Worm (Caenorhabditis elegans) whole organism, L1 larva: ENCODE measurements around the gene nas-23.
A peak's percentile ranks its signal among the peaks of the same experiment; 100 is the strongest.

Source experiments
- C04F5.9 ChIP-seq: sonication (generic microtip); optimal IDR thresholded peaks from 2 replicates; lab custom pipeline; 2016; ENCODE audit warnings: missing genetic modification characterization, missing compliant biosample characterization
- C16A3.4 ChIP-seq: fragments of 150-350 bp; optimal IDR thresholded peaks from 2 replicates; lab custom pipeline; 2014; ENCODE audit warnings: missing biosample characterization, missing genetic modification characterization
- C34B4.2 ChIP-seq: sonication (generic microtip); optimal IDR thresholded peaks from 2 replicates; lab custom pipeline; 2017; ENCODE audit warnings: mild to moderate bottlenecking, missing genetic modification characterization, missing compliant biosample characterization
- aha-1 ChIP-seq: fragments of 150-350 bp; optimal IDR thresholded peaks from 2 replicates; lab custom pipeline; 2014; ENCODE audit warnings: missing biosample characterization, missing genetic modification characterization
- alr-1 ChIP-seq: fragments of 200-800 bp; sonication (Bioruptor generic); optimal IDR thresholded peaks from 2 replicates; lab custom pipeline; 2018; ENCODE audit warnings: borderline replicate concordance, mild to moderate bottlenecking, missing genetic modification characterization, missing compliant biosample characterization
- aly-2 ChIP-seq: fragments of 150-350 bp; optimal IDR thresholded peaks from 2 replicates; lab custom pipeline; 2014; ENCODE audit warnings: missing biosample characterization, missing genetic modification characterization
- blmp-1 ChIP-seq: fragments of 150-350 bp; optimal IDR thresholded peaks from 2 replicates; lab custom pipeline; 2014; ENCODE audit warnings: missing biosample characterization, missing genetic modification characterization
- ceh-63 ChIP-seq: fragments of 200-800 bp; sonication (Bioruptor generic); optimal IDR thresholded peaks from 2 replicates; lab custom pipeline; 2018; ENCODE audit warnings: mild to moderate bottlenecking, missing genetic modification characterization, missing compliant biosample characterization
- ceh-82 ChIP-seq, 3 experiments: fragments of 150-350 bp in 1 of 3; sonication (generic microtip) in 2 of 3; optimal IDR thresholded peaks; 2 replicates each; lab custom pipeline; 2014 to 2017; ENCODE audit warnings: missing biosample characterization in 3 of 3, missing genetic modification characterization in 3 of 3
- ceh-90 ChIP-seq: sonication (generic microtip); optimal IDR thresholded peaks from 2 replicates; lab custom pipeline; 2016; ENCODE audit warnings: missing genetic modification characterization, missing compliant biosample characterization
- dpl-1 ChIP-seq, 3 experiments: fragments of 150-350 bp in 2 of 3; sonication (generic microtip) in 1 of 3; optimal IDR thresholded peaks; 2 replicates each; lab custom pipeline; 2014 to 2017; ENCODE audit warnings: missing biosample characterization in 3 of 3, missing genetic modification characterization in 3 of 3, missing genetic modification reagents in 3 of 3
- efl-1 ChIP-seq, 4 experiments: fragments of 150-350 bp; optimal IDR thresholded peaks in 3 of 4; peaks in 1 of 4; 1 replicate in 1 of 4; 2 replicates in 3 of 4; lab custom pipeline; 2014; ENCODE audit warnings: missing biosample characterization in 2 of 4, missing genetic modification characterization in 2 of 4, missing genetic modification reagents in 2 of 4
- egl-13 ChIP-seq: sonication (generic microtip); optimal IDR thresholded peaks from 2 replicates; lab custom pipeline; 2016; ENCODE audit warnings: missing genotype, missing genetic modification reagents, missing genetic modification characterization, missing compliant biosample characterization
- elt-2 ChIP-seq: sonication (generic microtip); optimal IDR thresholded peaks from 2 replicates; lab custom pipeline; 2016; ENCODE audit warnings: missing genetic modification characterization, mild to moderate bottlenecking, inconsistent platforms, missing compliant biosample characterization, missing genetic modification reagents
- elt-3 ChIP-seq, 6 experiments: fragments of 150-350 bp in 1 of 6; sonication (generic microtip); optimal IDR thresholded peaks; 2 replicates each; lab custom pipeline; 2017 to 2018; ENCODE audit warnings: missing biosample characterization in 6 of 6, missing genetic modification characterization in 6 of 6, inconsistent platforms in 1 of 6
- ets-5 ChIP-seq: fragments of 200-800 bp; sonication (Bioruptor generic); IDR thresholded peaks from 2 replicates; pipeline ENCODE4 v1.3.6; 2022; ENCODE audit warnings: missing genetic modification characterization, missing compliant biosample characterization
- fos-1 ChIP-seq: fragments of 150-350 bp; optimal IDR thresholded peaks from 2 replicates; lab custom pipeline; 2014; ENCODE audit warnings: missing biosample characterization, missing genetic modification characterization
- hlh-4 ChIP-seq: sonication (generic microtip); optimal IDR thresholded peaks from 2 replicates; lab custom pipeline; 2016; ENCODE audit warnings: mild to moderate bottlenecking, missing genetic modification characterization, missing compliant biosample characterization
- hpl-2 ChIP-seq: fragments of 150-350 bp; optimal IDR thresholded peaks from 2 replicates; lab custom pipeline; 2014; ENCODE audit warnings: missing biosample characterization, missing genetic modification reagents, missing genetic modification characterization
- irx-1 ChIP-seq: sonication (generic microtip); optimal IDR thresholded peaks from 2 replicates; lab custom pipeline; 2016; ENCODE audit warnings: missing genetic modification characterization, missing compliant biosample characterization
- isw-1 ChIP-seq: fragments of 200-800 bp; sonication (Bioruptor generic); IDR thresholded peaks from 2 replicates; pipeline ENCODE4 v1.3.6; 2022; ENCODE audit warnings: missing genetic modification characterization, missing compliant biosample characterization
- lin-35 ChIP-seq, 2 experiments: fragments of 150-350 bp; optimal IDR thresholded peaks; 2 replicates each; lab custom pipeline; 2014; ENCODE audit warnings: missing biosample characterization in 2 of 2, missing genetic modification characterization in 2 of 2, missing genetic modification reagents in 2 of 2
- mdl-1 ChIP-seq, 2 experiments: fragments of 150-350 bp; optimal IDR thresholded peaks; 2 replicates each; lab custom pipeline; 2014 to 2017; ENCODE audit warnings: missing biosample characterization in 2 of 2, missing genetic modification characterization in 2 of 2, inconsistent platforms in 1 of 2
- nhr-11 ChIP-seq: fragments of 150-350 bp; optimal IDR thresholded peaks from 2 replicates; lab custom pipeline; 2014; ENCODE audit warnings: missing biosample characterization, missing genetic modification characterization
- nhr-12 ChIP-seq: sonication (generic microtip); optimal IDR thresholded peaks from 2 replicates; lab custom pipeline; 2017; ENCODE audit warnings: missing biosample characterization, missing genetic modification characterization
- nhr-19 ChIP-seq: fragments of 200-800 bp; sonication (Bioruptor generic); conservative IDR thresholded peaks from 2 replicates; pipeline ENCODE4 v1.3.6; 2022; ENCODE audit warnings: missing genetic modification characterization, missing compliant biosample characterization
- nhr-20 ChIP-seq: sonication (generic microtip); optimal IDR thresholded peaks from 2 replicates; lab custom pipeline; 2016; ENCODE audit warnings: mild to moderate bottlenecking, missing genetic modification characterization, missing compliant biosample characterization
- nhr-237 ChIP-seq: fragments of 150-350 bp; optimal IDR thresholded peaks from 2 replicates; lab custom pipeline; 2014; ENCODE audit warnings: missing biosample characterization, missing genetic modification characterization
- nhr-28 ChIP-seq: fragments of 150-350 bp; optimal IDR thresholded peaks from 2 replicates; lab custom pipeline; 2014; ENCODE audit warnings: missing biosample characterization, missing genetic modification characterization
- nhr-71 ChIP-seq: sonication (generic microtip); optimal IDR thresholded peaks from 2 replicates; lab custom pipeline; 2016; ENCODE audit warnings: mild to moderate bottlenecking, missing genetic modification characterization, moderate library complexity, missing compliant biosample characterization
- nhr-77 ChIP-seq: fragments of 150-350 bp; optimal IDR thresholded peaks from 2 replicates; lab custom pipeline; 2014; ENCODE audit warnings: missing biosample characterization, missing genetic modification characterization
- nhr-85 ChIP-seq: sonication (generic microtip); peaks from one replicate; lab custom pipeline; 2016; ENCODE audit warnings: missing genetic modification characterization, inconsistent platforms, missing compliant biosample characterization
- pag-3 ChIP-seq: sonication (generic microtip); optimal IDR thresholded peaks from 2 replicates; lab custom pipeline; 2017; ENCODE audit warnings: missing genetic modification characterization, mild to moderate bottlenecking, missing compliant biosample characterization, antibody characterized with exemption, borderline replicate concordance; ENCODE audit not compliant: insufficient read depth
- pqm-1 ChIP-seq: sonication (generic microtip); optimal IDR thresholded peaks from 3 replicates; lab custom pipeline; 2017; ENCODE audit warnings: missing biosample characterization, missing genetic modification characterization
- rnt-1 ChIP-seq: sonication (generic microtip); optimal IDR thresholded peaks from 2 replicates; lab custom pipeline; 2016; ENCODE audit warnings: mild to moderate bottlenecking, missing genetic modification characterization, moderate library complexity, missing compliant biosample characterization
- snu-23 ChIP-seq: sonication (generic microtip); optimal IDR thresholded peaks from 2 replicates; lab custom pipeline; 2016; ENCODE audit warnings: missing genetic modification characterization, missing compliant biosample characterization
- sox-4 ChIP-seq: sonication (generic microtip); optimal IDR thresholded peaks from 2 replicates; lab custom pipeline; 2016; ENCODE audit warnings: missing genetic modification characterization, missing compliant biosample characterization
- sptf-1 ChIP-seq: fragments of 150-350 bp; optimal IDR thresholded peaks from 2 replicates; lab custom pipeline; 2014; ENCODE audit warnings: missing biosample characterization, missing genetic modification characterization
- sup-37 ChIP-seq: fragments of 200-800 bp; sonication (Bioruptor generic); optimal IDR thresholded peaks from 2 replicates; lab custom pipeline; 2018; ENCODE audit warnings: mild to moderate bottlenecking, missing genetic modification characterization, missing compliant biosample characterization
- tlp-1 ChIP-seq: fragments of 150-350 bp; optimal IDR thresholded peaks from 2 replicates; lab custom pipeline; 2014; ENCODE audit warnings: missing biosample characterization, missing genetic modification characterization
- unc-130 ChIP-seq: fragments of 150-350 bp; optimal IDR thresholded peaks from 2 replicates; lab custom pipeline; 2017; ENCODE audit warnings: missing biosample characterization, missing genetic modification characterization, inconsistent platforms
- unc-86 ChIP-seq: sonication (generic microtip); optimal IDR thresholded peaks from 2 replicates; lab custom pipeline; 2016; ENCODE audit warnings: missing genetic modification characterization, missing compliant biosample characterization
- unc-98 ChIP-seq: fragments of 200-800 bp; sonication (Bioruptor generic); IDR thresholded peaks from 2 replicates; pipeline ENCODE4 v1.3.6; 2022; ENCODE audit warnings: missing genetic modification characterization, missing compliant biosample characterization
- ztf-4 ChIP-seq: fragments of 150-350 bp; optimal IDR thresholded peaks from 2 replicates; lab custom pipeline; 2014; ENCODE audit warnings: missing biosample characterization, missing genetic modification characterization

The nas-23 gene

ce11 chrII:7529078-7529683 lies 35.7 kb upstream of the nas-23 start, which contains the start of gene ZK1290.5 (continued):
- peak; percentile 98 for TF ChIP-seq nhr-85
- peak; percentile 92 for TF ChIP-seq nhr-19 (GFP tag; lab: Robert Waterston, UW)
- TF ChIP-seq snu-23 (GFP tag; lab: Kevin White, UChicago): peak; percentile 92
- no peak for TF ChIP-seq pqm-1 (tag; lab: Kevin White, UChicago)
- peak; percentile 89 for TF ChIP-seq elt-2
- no peak for TF ChIP-seq sup-37 (GFP tag; lab: Kevin White, UChicago)
- peak; percentile 60 to 66 (median 62) for TF ChIP-seq dpl-1 (GFP tag; optimal IDR thresholded peaks at IDR 0.05; lab: Kevin White, UChicago)
- peak in 1 of 2 experiments; percentile 95 for TF ChIP-seq mdl-1 (tag; optimal IDR thresholded peaks at IDR 0.05; lab: Kevin White, UChicago)
- no peak for TF ChIP-seq sptf-1 (tag; lab: Kevin White, UChicago)
- TF ChIP-seq sox-4 (tag; lab: Kevin White, UChicago): no peak
- peak; percentile 97 for TF ChIP-seq nhr-20 (tag; lab: Kevin White, UChicago)
- TF ChIP-seq C04F5.9 (tag; lab: Kevin White, UChicago): no peak
- peak; percentile 23 for TF ChIP-seq fos-1 (tag; lab: Kevin White, UChicago)
- no peak for TF ChIP-seq tlp-1
- peak; percentile 47; the same call in 1 of the 2 replicates for TF ChIP-seq unc-98 (GFP tag; lab: Robert Waterston, UW)
- peak; percentile 75 for TF ChIP-seq rnt-1 (tag; lab: Kevin White, UChicago)
- no peak for TF ChIP-seq nhr-28 (tag; lab: Kevin White, UChicago)
- TF ChIP-seq pag-3 (tag; lab: Kevin White, UChicago): no peak
- peak; percentile 20; the same call in 1 of the 2 replicates for TF ChIP-seq isw-1 (GFP tag; lab: Robert Waterston, UW)
- TF ChIP-seq hpl-2 (GFP tag; lab: Kevin White, UChicago): peak; percentile 81
- peak; percentile 84 for TF ChIP-seq blmp-1 (tag; lab: Kevin White, UChicago)
- peak; percentile 39 for TF ChIP-seq nhr-11 (tag; lab: Kevin White, UChicago)
- peak; percentile 80 for TF ChIP-seq irx-1 (tag; lab: Kevin White, UChicago)
- peak in 2 of 3 experiments; percentile 25 to 63 for TF ChIP-seq ceh-82 (tag; optimal IDR thresholded peaks at IDR 0.05; lab: Kevin White, UChicago)
- peak; percentile 61 for TF ChIP-seq C16A3.4 (tag; lab: Kevin White, UChicago)
- no peak for TF ChIP-seq ceh-63 (GFP tag; lab: Kevin White, UChicago)
- TF ChIP-seq aly-2 (tag; lab: Kevin White, UChicago): no peak
- peak; percentile 82 for TF ChIP-seq unc-130 (tag; lab: Kevin White, UChicago)
- peak; percentile 77 for TF ChIP-seq ztf-4 (tag; lab: Kevin White, UChicago)
- TF ChIP-seq nhr-77 (tag; lab: Kevin White, UChicago): peak; percentile 91
- TF ChIP-seq nhr-237: peak; percentile 30
- no peak for TF ChIP-seq ceh-90
- TF ChIP-seq alr-1: no peak
- peak in 4 of 6 experiments; percentile 9 to 89 (median 72) for TF ChIP-seq elt-3 (tag; optimal IDR thresholded peaks at IDR 0.05; lab: Kevin White, UChicago)
- TF ChIP-seq egl-13 (tag; lab: Kevin White, UChicago): no peak
- peak; percentile 62 to 79 for TF ChIP-seq lin-35 (GFP tag; optimal IDR thresholded peaks at IDR 0.05; lab: Kevin White, UChicago)
- no peak for TF ChIP-seq C34B4.2 (tag; lab: Kevin White, UChicago)
- peak; percentile 71 to 76 for TF ChIP-seq efl-1 (optimal IDR thresholded peaks at IDR 0.05; lab: Kevin White, UChicago)
- TF ChIP-seq efl-1 (GFP tag; optimal IDR thresholded peaks at IDR 0.05 in 1 of 2; lab: Kevin White, UChicago): peak; percentile 46 to 94
- no peak for TF ChIP-seq nhr-12 (tag; lab: Kevin White, UChicago)
- no peak for TF ChIP-seq ets-5 (GFP tag; lab: Robert Waterston, UW)
- TF ChIP-seq hlh-4 (tag; lab: Kevin White, UChicago): no peak
- TF ChIP-seq nhr-71 (tag; lab: Kevin White, UChicago): peak; percentile 98
- TF ChIP-seq unc-86 (tag; lab: Kevin White, UChicago): no peak
- TF ChIP-seq aha-1: no peak
- TF ChIP-seq, all 84 proteins: peak for 48
